Worm (Caenorhabditis elegans): Measurements from ENCODE around the gene epg-4.

DNA sequence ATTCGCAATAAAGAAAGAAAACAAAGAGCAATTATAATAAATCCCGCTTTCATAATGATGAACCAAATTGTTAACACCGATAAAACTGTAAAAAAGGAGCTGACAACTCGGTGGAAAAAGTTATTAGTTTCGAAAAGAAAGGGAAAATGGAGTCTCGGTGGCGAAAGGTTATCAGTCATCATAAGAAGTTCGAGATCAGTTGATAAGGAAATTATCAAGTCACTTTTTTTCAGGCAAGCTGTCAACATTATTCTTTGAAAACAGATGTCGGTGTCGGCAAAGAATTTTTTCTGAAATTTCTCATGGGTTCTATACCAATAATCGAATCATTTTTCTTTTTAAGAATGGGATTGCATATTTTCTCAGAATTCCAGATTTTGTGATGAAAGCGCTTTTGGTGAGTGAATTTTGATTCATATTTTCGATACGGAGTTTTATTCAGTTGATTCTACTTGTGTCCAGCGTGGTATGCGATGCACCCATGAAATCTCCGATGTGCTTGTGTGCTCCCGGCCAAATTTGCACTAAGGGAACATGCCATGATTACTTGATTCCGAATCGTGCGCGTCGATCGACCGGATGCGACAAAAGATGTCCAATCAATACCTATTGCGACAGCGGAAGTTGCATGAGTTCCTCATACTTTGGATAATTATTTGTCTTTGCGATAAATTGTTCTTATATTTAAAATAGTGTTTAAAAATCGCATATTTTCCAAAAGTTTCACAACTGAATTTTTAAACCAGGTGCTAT, 6.5 kb downstream of the epg-4 start, which contains the start of the genes F37C12.21 and F37C12.10:
- no peak for TF ChIP-seq W03F9.2 (tag; optimal IDR thresholded peaks at IDR 0.05)
- TF ChIP-seq him-1 (tag; optimal IDR thresholded peaks at IDR 0.05), result no peak

All from whole organism, L4/young adult.